Fruit fly (Drosophila melanogaster) whole organism, embryonic: ENCODE measurements around the gene CG46440.

Source experiments
- BtbVII ChIP-seq: fragments of 200-800 bp; sonication (Bioruptor generic); optimal IDR thresholded peaks from 3 replicates; lab custom pipeline; 2017; ENCODE audit warnings: missing biosample characterization, mild to moderate bottlenecking, missing genetic modification characterization
- CG10543 ChIP-seq: fragments of 200-800 bp; sonication (Bioruptor generic); optimal IDR thresholded peaks from 3 replicates; lab custom pipeline; 2017; ENCODE audit warnings: missing biosample characterization, mild to moderate bottlenecking, missing genetic modification characterization, moderate library complexity
- CG12391 ChIP-seq: fragments of 200-800 bp; sonication (Bioruptor generic); optimal IDR thresholded peaks from 3 replicates; lab custom pipeline; 2018; ENCODE audit warnings: missing biosample characterization, mild to moderate bottlenecking, missing genetic modification characterization, moderate library complexity
- CG13894 ChIP-seq: fragments of 200-800 bp; sonication (Bioruptor generic); optimal IDR thresholded peaks from 3 replicates; lab custom pipeline; 2018; ENCODE audit warnings: missing biosample characterization, mild to moderate bottlenecking, missing genetic modification characterization, moderate library complexity
- CG14050 ChIP-seq: fragments of 200-800 bp; sonication (Bioruptor generic); IDR thresholded peaks from 3 replicates; pipeline ENCODE4 v1.3.6; 2022; ENCODE audit warnings: missing biosample characterization, missing genetic modification characterization
- CG14710 ChIP-seq: fragments of 200-800 bp; sonication (Bioruptor generic); optimal IDR thresholded peaks from 3 replicates; lab custom pipeline; 2019; ENCODE audit warnings: missing biosample characterization, mild to moderate bottlenecking, missing genetic modification characterization, moderate library complexity
- CG14965 ChIP-seq: fragments of 200-800 bp; sonication (Bioruptor generic); optimal IDR thresholded peaks from 2 replicates; lab custom pipeline; 2016; ENCODE audit warnings: missing biosample characterization, missing genetic modification characterization, borderline replicate concordance
- CG15479 ChIP-seq: fragments of 200-800 bp; sonication (Bioruptor generic); optimal IDR thresholded peaks from 3 replicates; lab custom pipeline; 2019; ENCODE audit warnings: missing biosample characterization, mild to moderate bottlenecking, missing genetic modification characterization, moderate library complexity
- CG18011 ChIP-seq: fragments of 200-800 bp; sonication (Bioruptor generic); optimal IDR thresholded peaks from 2 replicates; lab custom pipeline; 2017; ENCODE audit warnings: missing biosample characterization, missing genetic modification characterization, mild to moderate bottlenecking, moderate library complexity, missing genotype
- CG18619 ChIP-seq: fragments of 200-800 bp; sonication (Bioruptor generic); optimal IDR thresholded peaks from 3 replicates; lab custom pipeline; 2017; ENCODE audit warnings: missing biosample characterization, mild to moderate bottlenecking, missing genetic modification characterization
- CG31388 ChIP-seq: fragments of 200-800 bp; sonication (Bioruptor generic); optimal IDR thresholded peaks from 2 replicates; lab custom pipeline; 2016; ENCODE audit warnings: missing biosample characterization, missing genetic modification characterization
- CG3407 ChIP-seq: fragments of 200-800 bp; sonication (Bioruptor generic); optimal IDR thresholded peaks from 2 replicates; lab custom pipeline; 2018; ENCODE audit warnings: missing biosample characterization, mild to moderate bottlenecking, missing genetic modification characterization
- CG4282 ChIP-seq: fragments of 200-800 bp; sonication (Bioruptor generic); optimal IDR thresholded peaks from 2 replicates; lab custom pipeline; 2016; ENCODE audit warnings: missing biosample characterization, missing genetic modification characterization
- CG4854 ChIP-seq: fragments of 200-800 bp; sonication (Bioruptor generic); optimal IDR thresholded peaks from 2 replicates; lab custom pipeline; 2016; ENCODE audit warnings: missing biosample characterization, missing genetic modification characterization, inconsistent platforms
- CG5245 ChIP-seq: fragments of 200-800 bp; sonication (Bioruptor generic); optimal IDR thresholded peaks from 3 replicates; lab custom pipeline; 2016; ENCODE audit warnings: missing biosample characterization, missing genetic modification characterization
- CG6683 ChIP-seq: fragments of 200-800 bp; sonication (Bioruptor generic); optimal IDR thresholded peaks from 2 replicates; lab custom pipeline; 2017; ENCODE audit warnings: missing biosample characterization, mild to moderate bottlenecking, missing genetic modification characterization, missing genetic modification reagents
- CG7745 ChIP-seq: fragments of 200-800 bp; sonication (Bioruptor generic); optimal IDR thresholded peaks from 2 replicates; lab custom pipeline; 2018; ENCODE audit warnings: missing biosample characterization, mild to moderate bottlenecking, missing genetic modification characterization, moderate library complexity
- CG8281 ChIP-seq: fragments of 200-800 bp; sonication (Bioruptor generic); optimal IDR thresholded peaks from 2 replicates; lab custom pipeline; 2018; ENCODE audit warnings: missing biosample characterization, mild to moderate bottlenecking, missing genetic modification characterization, moderate library complexity
- CTCF ChIP-seq: fragments of 200-800 bp; sonication (Bioruptor generic); optimal IDR thresholded peaks from 2 replicates; lab custom pipeline; 2017; ENCODE audit warnings: missing biosample characterization, mild to moderate bottlenecking, missing genetic modification characterization, moderate library complexity
- Dad ChIP-seq: fragments of 200-800 bp; sonication (Bioruptor generic); optimal IDR thresholded peaks from 3 replicates; lab custom pipeline; 2016; ENCODE audit warnings: missing biosample characterization, missing genetic modification characterization
- Dip2 ChIP-seq: fragments of 200-800 bp; sonication (Bioruptor generic); IDR thresholded peaks from 2 replicates; pipeline ENCODE4 v1.3.6; 2022; ENCODE audit warnings: missing biosample characterization, missing genetic modification characterization
- Gsc ChIP-seq: fragments of 200-800 bp; sonication (Bioruptor generic); IDR thresholded peaks from 2 replicates; pipeline ENCODE4 v1.3.6; 2022; ENCODE audit warnings: missing biosample characterization, missing genetic modification characterization
- Hr51 ChIP-seq, 2 experiments: fragments of 200-800 bp; sonication (Bioruptor generic); optimal IDR thresholded peaks; 2 replicates in 1 of 2; 3 replicates in 1 of 2; lab custom pipeline; 2016 to 2018; ENCODE audit warnings: missing biosample characterization in 2 of 2, missing genetic modification characterization in 2 of 2, mild to moderate bottlenecking in 1 of 2, moderate library complexity in 1 of 2
- Hr78 ChIP-seq, 2 experiments: fragments of 200-800 bp in 1 of 2; fragments of >200 bp in 1 of 2; sonication (Bioruptor generic) in 1 of 2; optimal IDR thresholded peaks; 2 replicates each; lab custom pipeline; 2017 to 2019; ENCODE audit warnings: missing biosample characterization in 2 of 2, missing genetic modification characterization in 2 of 2, mild to moderate bottlenecking in 1 of 2, moderate library complexity in 1 of 2
- NFAT ChIP-seq: fragments of 200-800 bp; sonication (Bioruptor generic); IDR thresholded peaks from 2 replicates; pipeline ENCODE4 v1.3.6; 2022; ENCODE audit warnings: missing biosample characterization, missing genetic modification characterization
- Poxn ChIP-seq: fragments of 200-800 bp; sonication (Bioruptor generic); IDR thresholded peaks from 2 replicates; pipeline ENCODE4 v1.3.6; 2022; ENCODE audit warnings: missing biosample characterization, missing genetic modification characterization
- Rfx ChIP-seq: fragments of 200-800 bp; sonication (Bioruptor generic); IDR thresholded peaks from 2 replicates; pipeline ENCODE4 v1.3.6; 2022; ENCODE audit warnings: missing biosample characterization, missing genetic modification characterization
- bbx ChIP-seq: fragments of 200-800 bp; sonication (Bioruptor generic); IDR thresholded peaks from 2 replicates; pipeline ENCODE4 v1.3.6; 2022; ENCODE audit warnings: missing biosample characterization, missing genetic modification characterization; ENCODE audit not compliant: partially characterized antibody
- bowl ChIP-seq: fragments of 200-800 bp; sonication (Bioruptor generic); IDR thresholded peaks from 2 replicates; pipeline ENCODE4 v1.3.6; 2022; ENCODE audit warnings: missing biosample characterization, missing genetic modification characterization
- br ChIP-seq: fragments of >200 bp; optimal IDR thresholded peaks from 2 replicates; lab custom pipeline; 2017
- danr ChIP-seq: fragments of 200-800 bp; sonication (Bioruptor generic); IDR thresholded peaks from 2 replicates; pipeline ENCODE4 v1.3.6; 2022; ENCODE audit warnings: missing biosample characterization, missing genetic modification characterization
- dysf ChIP-seq: fragments of 200-800 bp; sonication (Bioruptor generic); IDR thresholded peaks from 3 replicates; pipeline ENCODE4 v1.3.6; 2022; ENCODE audit warnings: missing biosample characterization, missing genetic modification characterization
- ftz-f1 ChIP-seq: fragments of 200-800 bp; sonication (Bioruptor generic); optimal IDR thresholded peaks from 2 replicates; lab custom pipeline; 2016; ENCODE audit warnings: missing biosample characterization, missing genetic modification characterization
- gcm ChIP-seq: fragments of 200-800 bp; sonication (Bioruptor generic); optimal IDR thresholded peaks from 2 replicates; lab custom pipeline; 2019; ENCODE audit warnings: missing biosample characterization, mild to moderate bottlenecking, missing genetic modification characterization, moderate library complexity
- gem ChIP-seq: fragments of 200-800 bp; sonication (Bioruptor generic); optimal IDR thresholded peaks from 2 replicates; lab custom pipeline; 2019; ENCODE audit warnings: missing biosample characterization, mild to moderate bottlenecking, missing genetic modification characterization, moderate library complexity
- gsb-n ChIP-seq: fragments of 200-800 bp; sonication (Bioruptor generic); optimal IDR thresholded peaks from 3 replicates; lab custom pipeline; 2018; ENCODE audit warnings: missing biosample characterization, mild to moderate bottlenecking, missing genetic modification characterization
- lov ChIP-seq, 2 experiments: fragments of 200-800 bp in 1 of 2; fragments of >200 bp in 1 of 2; sonication (Bioruptor generic) in 1 of 2; IDR thresholded peaks in 1 of 2; optimal IDR thresholded peaks in 1 of 2; 2 replicates in 1 of 2; 3 replicates in 1 of 2; pipeline versions ENCODE4 v1.3.6 to Lab custom; 2017 to 2022; ENCODE audit warnings: missing biosample characterization in 1 of 2, missing genetic modification characterization in 1 of 2
- p53 ChIP-seq: fragments of 200-800 bp; sonication (Bioruptor generic); optimal IDR thresholded peaks from 2 replicates; lab custom pipeline; 2016; ENCODE audit warnings: missing biosample characterization, missing genetic modification characterization
- peb ChIP-seq: fragments of 200-800 bp; sonication (Bioruptor generic); IDR thresholded peaks from 2 replicates; pipeline ENCODE4 v1.3.6; 2022; ENCODE audit warnings: missing biosample characterization, missing genetic modification characterization
- phol ChIP-seq: fragments of 200-800 bp; sonication (Bioruptor generic); optimal IDR thresholded peaks from 3 replicates; lab custom pipeline; 2018; ENCODE audit warnings: missing biosample characterization, mild to moderate bottlenecking, missing genetic modification characterization, moderate library complexity
- pita ChIP-seq: fragments of 200-800 bp; sonication (Bioruptor generic); optimal IDR thresholded peaks from 2 replicates; lab custom pipeline; 2017; ENCODE audit warnings: missing biosample characterization, mild to moderate bottlenecking, missing genetic modification characterization
- psq ChIP-seq: fragments of 200-800 bp; sonication (Bioruptor generic); optimal IDR thresholded peaks from 2 replicates; lab custom pipeline; 2017; ENCODE audit warnings: missing biosample characterization, missing genetic modification characterization
- sim ChIP-seq: fragments of 200-800 bp; sonication (Bioruptor generic); IDR thresholded peaks from 2 replicates; pipeline ENCODE4 v1.3.6; 2022; ENCODE audit warnings: missing biosample characterization, missing genetic modification characterization
- stwl ChIP-seq: fragments of 200-800 bp; sonication (Bioruptor generic); optimal IDR thresholded peaks from 3 replicates; lab custom pipeline; 2018; ENCODE audit warnings: missing biosample characterization, mild to moderate bottlenecking, missing genetic modification characterization, moderate library complexity
- tin ChIP-seq: fragments of 200-800 bp; sonication (Bioruptor generic); optimal IDR thresholded peaks from 3 replicates; lab custom pipeline; 2016; ENCODE audit warnings: missing biosample characterization, missing genetic modification characterization
- trh ChIP-seq: fragments of 200-800 bp; sonication (Bioruptor generic); optimal IDR thresholded peaks from 2 replicates; lab custom pipeline; 2016; ENCODE audit warnings: missing biosample characterization, missing genetic modification characterization
- twi ChIP-seq: fragments of 200-800 bp; optimal IDR thresholded peaks from 2 replicates; lab custom pipeline; 2019; ENCODE audit warnings: missing biosample characterization, mild to moderate bottlenecking, missing genetic modification characterization, moderate library complexity
- unc-4 ChIP-seq: fragments of 200-800 bp; sonication (Bioruptor generic); IDR thresholded peaks from 2 replicates; pipeline ENCODE4 v1.3.6; 2022; ENCODE audit warnings: missing biosample characterization, missing genetic modification characterization; ENCODE audit not compliant: partially characterized antibody
- z ChIP-seq: fragments of 200-800 bp; sonication (Bioruptor generic); IDR thresholded peaks from 3 replicates; pipeline ENCODE4 v1.3.6; 2022; ENCODE audit warnings: missing biosample characterization, missing genetic modification characterization

The CG46440 gene

dm6 chrX:15811666-15812614 lies 45.7 kb downstream of the CG46440 start (continued):
- TF ChIP-seq twi (tag; lab: Kevin White, UChicago) = no peak
- no peak for TF ChIP-seq ftz-f1 (GFP tag; lab: Kevin White, UChicago)
- TF ChIP-seq Hr78 (GFP tag; optimal IDR thresholded peaks at IDR 0.05; lab: Kevin White, UChicago) = peak in 1 of 2 experiments; percentile 21
- TF ChIP-seq CG14710 = peak; percentile 10
- peak; percentile 12; the same call in 1 of the 2 replicates for TF ChIP-seq bbx (GFP tag; lab: Robert Waterston, UW)
- no peak for TF ChIP-seq Poxn
- no peak for TF ChIP-seq CG5245 (GFP tag; lab: Kevin White, UChicago)
- TF ChIP-seq dysf (GFP tag; lab: Robert Waterston, UW) = no peak
- no peak for TF ChIP-seq peb
- TF ChIP-seq CG12391 (tag; lab: Kevin White, UChicago) = no peak
- no peak for TF ChIP-seq CG18011 (GFP tag; lab: Kevin White, UChicago)
- no peak for TF ChIP-seq sim
- TF ChIP-seq Dip2 = no peak
- TF ChIP-seq danr (GFP tag; lab: Robert Waterston, UW) = no peak
- TF ChIP-seq Dad (GFP tag; lab: Kevin White, UChicago) = no peak
- no peak for TF ChIP-seq CG31388 (GFP tag; lab: Kevin White, UChicago)
- TF ChIP-seq Rfx = peak; percentile 51
- no peak for TF ChIP-seq CG13894 (tag; lab: Kevin White, UChicago)
- no peak for TF ChIP-seq Hr51 (GFP tag; optimal IDR thresholded peaks at IDR 0.05; lab: Kevin White, UChicago)
- TF ChIP-seq BtbVII (GFP tag; lab: Kevin White, UChicago) = no peak
- TF ChIP-seq gsb-n = no peak
- TF ChIP-seq NFAT (GFP tag; lab: Robert Waterston, UW) = no peak
- no peak for TF ChIP-seq CG18619 (GFP tag; lab: Kevin White, UChicago)
- no peak for TF ChIP-seq p53
- TF ChIP-seq Gsc (GFP tag; lab: Robert Waterston, UW) = no peak
- TF ChIP-seq CG6683 (GFP tag; lab: Kevin White, UChicago) = no peak
- TF ChIP-seq CG4282 (GFP tag; lab: Kevin White, UChicago) = no peak
- no peak for TF ChIP-seq psq
- no peak for TF ChIP-seq pita
- TF ChIP-seq CG14050 (GFP tag; lab: Robert Waterston, UW) = no peak
- peak; percentile 56; the same call in 1 of the 3 replicates for TF ChIP-seq z (GFP tag; lab: Robert Waterston, UW)
- TF ChIP-seq phol (tag; lab: Kevin White, UChicago) = no peak
- no peak for TF ChIP-seq gem (tag; lab: Kevin White, UChicago)
- TF ChIP-seq tin (GFP tag; lab: Kevin White, UChicago) = no peak
- no peak; the same call in 1 of the 2 replicates for TF ChIP-seq bowl (GFP tag; lab: Robert Waterston, UW)
- no peak for TF ChIP-seq CG8281 (tag; lab: Kevin White, UChicago)
- TF ChIP-seq CG4854 (GFP tag; lab: Kevin White, UChicago) = no peak
- TF ChIP-seq unc-4 = peak; percentile 40; the same call in 1 of the 2 replicates
- TF ChIP-seq br = no peak
- no peak for TF ChIP-seq trh (GFP tag; lab: Kevin White, UChicago)
- TF ChIP-seq CG3407 (GFP tag; lab: Kevin White, UChicago) = no peak
- peak; percentile 66 for TF ChIP-seq CG10543
- peak; percentile 19 for TF ChIP-seq gcm (GFP tag; lab: Kevin White, UChicago)
- no peak for TF ChIP-seq CG15479 (GFP tag; lab: Kevin White, UChicago)
- TF ChIP-seq CG7745 (tag; lab: Kevin White, UChicago) = no peak
- no peak for TF ChIP-seq CTCF (GFP tag; lab: Kevin White, UChicago)
- TF ChIP-seq stwl (tag; lab: Kevin White, UChicago) = no peak
- TF ChIP-seq lov (optimal IDR thresholded peaks at IDR 0.05; lab: Kevin White, UChicago) = no peak
- TF ChIP-seq lov (GFP tag; IDR thresholded peaks at IDR 0.05; lab: Robert Waterston, UW) = no peak
- no peak for TF ChIP-seq CG14965 (GFP tag; lab: Kevin White, UChicago)
